Fruit fly (Drosophila melanogaster) whole organism, wandering third instar larva: ENCODE measurements around the gene Hsp67Ba.

Experiments used
- CG32264 ChIP-seq: fragments of 200-800 bp; sonication (Bioruptor generic); optimal IDR thresholded peaks from 2 replicates; lab custom pipeline; 2016; ENCODE audit warnings: missing biosample characterization, missing genetic modification characterization
- CG9705 ChIP-seq: fragments of 200-800 bp; sonication (Bioruptor generic); optimal IDR thresholded peaks from 2 replicates; lab custom pipeline; 2018; ENCODE audit warnings: missing biosample characterization, mild to moderate bottlenecking, missing genetic modification characterization
- N ChIP-seq: fragments of >200 bp; optimal IDR thresholded peaks from 2 replicates; lab custom pipeline; 2018; ENCODE audit warnings: missing biosample characterization, missing external identifiers, missing genetic modification characterization
- OdsH ChIP-seq: fragments of 200-800 bp; sonication (Bioruptor generic); optimal IDR thresholded peaks from 2 replicates; lab custom pipeline; 2016; ENCODE audit warnings: missing biosample characterization, mild to moderate bottlenecking, missing genetic modification characterization
- Rel ChIP-seq, 2 experiments: fragments of 200-800 bp; sonication (Bioruptor generic) in 1 of 2; optimal IDR thresholded peaks; 2 replicates in 1 of 2; 3 replicates in 1 of 2; lab custom pipeline; 2016 to 2019; ENCODE audit warnings: mild to moderate bottlenecking in 2 of 2, missing biosample characterization in 2 of 2, missing genetic modification characterization in 2 of 2, moderate library complexity in 1 of 2
- br ChIP-seq: fragments of 200-800 bp; sonication (Bioruptor generic); optimal IDR thresholded peaks from 2 replicates; lab custom pipeline; 2016; ENCODE audit warnings: missing biosample characterization, missing genetic modification characterization
- brk ChIP-seq: fragments of 200-800 bp; sonication (Bioruptor generic); optimal IDR thresholded peaks from 2 replicates; lab custom pipeline; 2016; ENCODE audit warnings: missing biosample characterization, mild to moderate bottlenecking, missing genetic modification characterization
- foxo ChIP-seq, 2 experiments: fragments of 200-800 bp; sonication (Bioruptor generic); optimal IDR thresholded peaks; 2 replicates in 1 of 2; 3 replicates in 1 of 2; lab custom pipeline; 2016 to 2017; ENCODE audit warnings: missing biosample characterization in 2 of 2, missing genetic modification characterization in 2 of 2
- pan ChIP-seq: fragments of >200 bp; optimal IDR thresholded peaks from 2 replicates; lab custom pipeline; 2017

- TF ChIP-seq pan (lab: Kevin White, UChicago) (no peak), Rel (GFP tag; optimal IDR thresholded peaks at IDR 0.05; lab: Kevin White, UChicago) (no peak), Rel (tag; optimal IDR thresholded peaks at IDR 0.05; lab: Kevin White, UChicago) (no peak), brk (GFP tag; lab: Kevin White, UChicago) (no peak), CG9705 (GFP tag; lab: Kevin White, UChicago) (no peak), N (no peak), OdsH (GFP tag; lab: Kevin White, UChicago) (no peak), foxo (GFP tag; optimal IDR thresholded peaks at IDR 0.05; lab: Kevin White, UChicago) (no peak), br (GFP tag; lab: Kevin White, UChicago) (no peak), CG32264 (GFP tag; lab: Kevin White, UChicago) (no peak)
These were observed 41.4 kb upstream of the Hsp67Ba start for dm6 chr3L:9420819-9421130.
